Worm (Caenorhabditis elegans): ENCODE data around the gene stau-1.

The stau-1 gene

ce11 chrX:1035039-1035598 lies at the start of gene stau-1, which contains the start of gene sec-22:
Gene stau-1 (minus strand): TSS chrX:1035286.
Gene sec-22 (plus strand): TSS chrX:1035548.
- TF ChIP-seq B0310.2 (tag; optimal IDR thresholded peaks at IDR 0.05) (no peak), hmg-4 (GFP tag; optimal IDR thresholded peaks at IDR 0.05) (peak; percentile 48), F13C5.2 (tag; optimal IDR thresholded peaks at IDR 0.05) (peak; percentile 53), ets-7 (tag; optimal IDR thresholded peaks at IDR 0.05) (no peak)

ce11 chrX:1081927-1082326 lies 46.8 kb upstream of the stau-1 start:
- no peak for TF ChIP-seq ama-1 (optimal IDR thresholded peaks at IDR 0.05)
- TF ChIP-seq ceh-13 (GFP tag; optimal IDR thresholded peaks at IDR 0.05), result no peak
- TF ChIP-seq sea-1 (GFP tag; conservative IDR thresholded peaks at IDR 0.05), result no peak
- no peak for TF ChIP-seq hmbx-1 (tag; optimal IDR thresholded peaks at IDR 0.05)
- no peak for TF ChIP-seq tbx-11 (GFP tag; IDR thresholded peaks at IDR 0.05)
- no peak for TF ChIP-seq B0310.2 (tag; optimal IDR thresholded peaks at IDR 0.05)
- no peak for TF ChIP-seq tbx-37 (GFP tag; conservative IDR thresholded peaks at IDR 0.05)
- no peak for TF ChIP-seq hnd-1 (tag; optimal IDR thresholded peaks at IDR 0.05)
- TF ChIP-seq F13C5.2 (tag; optimal IDR thresholded peaks at IDR 0.05), result no peak
- 0 out of 2 replicates have a peak, but pooled peaks have one; percentile 17 for TF ChIP-seq scrt-1 (GFP tag; IDR thresholded peaks at IDR 0.05)
- TF ChIP-seq pes-1 (GFP tag; IDR thresholded peaks at IDR 0.05), result no peak
- TF ChIP-seq tra-4 (tag; optimal IDR thresholded peaks at IDR 0.05), result no peak
- TF ChIP-seq hmg-4 (GFP tag; optimal IDR thresholded peaks at IDR 0.05), result peak; percentile 62
- TF ChIP-seq ceh-36 (tag; optimal IDR thresholded peaks at IDR 0.05), result no peak
- TF ChIP-seq flt-1 (GFP tag; IDR thresholded peaks at IDR 0.05), result no peak
- no peak for TF ChIP-seq ets-7 (tag; optimal IDR thresholded peaks at IDR 0.05)
- peak; percentile 41 for TF ChIP-seq aly-1 (tag; optimal IDR thresholded peaks at IDR 0.05)

DNA sequence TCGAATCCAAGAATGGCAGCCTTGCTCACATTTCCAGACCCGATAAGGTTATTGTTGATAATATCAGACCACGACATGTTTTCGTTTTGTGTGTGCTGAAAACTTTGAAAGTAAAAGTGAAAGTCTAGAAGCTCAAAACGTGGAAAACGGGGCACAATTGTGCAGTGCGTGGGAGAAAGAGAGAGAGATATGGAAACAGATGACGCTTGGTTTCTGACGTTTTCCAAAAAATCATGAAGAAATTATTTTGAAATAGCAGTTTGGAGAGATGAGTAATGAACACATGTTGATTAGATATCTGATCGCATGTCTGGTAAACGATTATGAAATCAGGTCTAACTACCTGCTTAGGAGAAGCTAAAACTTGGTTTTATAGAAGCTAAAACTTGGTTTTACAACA lies 45.5 kb upstream of the stau-1 start, which contains the start of gene pfn-3:
Gene pfn-3 (minus strand): TSS at position 101 of the 400 bp plus-strand sequence.
- TF ChIP-seq ceh-36 (tag; optimal IDR thresholded peaks at IDR 0.05) (no peak), F13C5.2 (tag; optimal IDR thresholded peaks at IDR 0.05) (no peak), tbx-37 (GFP tag; conservative IDR thresholded peaks at IDR 0.05) (no peak), sea-1 (GFP tag; conservative IDR thresholded peaks at IDR 0.05) (no peak), hnd-1 (tag; optimal IDR thresholded peaks at IDR 0.05) (no peak), tbx-11 (GFP tag; IDR thresholded peaks at IDR 0.05) (no peak), B0310.2 (tag; optimal IDR thresholded peaks at IDR 0.05) (no peak), flt-1 (GFP tag; IDR thresholded peaks at IDR 0.05) (no peak), aly-1 (tag; optimal IDR thresholded peaks at IDR 0.05) (no peak), ceh-13 (GFP tag; optimal IDR thresholded peaks at IDR 0.05) (no peak), pes-1 (GFP tag; IDR thresholded peaks at IDR 0.05) (no peak), scrt-1 (GFP tag; IDR thresholded peaks at IDR 0.05) (no peak), ets-7 (tag; optimal IDR thresholded peaks at IDR 0.05) (no peak), hmg-4 (GFP tag; optimal IDR thresholded peaks at IDR 0.05) (no peak), ama-1 (optimal IDR thresholded peaks at IDR 0.05) (no peak), tra-4 (tag; optimal IDR thresholded peaks at IDR 0.05) (no peak), hmbx-1 (tag; optimal IDR thresholded peaks at IDR 0.05) (no peak)

DNA sequence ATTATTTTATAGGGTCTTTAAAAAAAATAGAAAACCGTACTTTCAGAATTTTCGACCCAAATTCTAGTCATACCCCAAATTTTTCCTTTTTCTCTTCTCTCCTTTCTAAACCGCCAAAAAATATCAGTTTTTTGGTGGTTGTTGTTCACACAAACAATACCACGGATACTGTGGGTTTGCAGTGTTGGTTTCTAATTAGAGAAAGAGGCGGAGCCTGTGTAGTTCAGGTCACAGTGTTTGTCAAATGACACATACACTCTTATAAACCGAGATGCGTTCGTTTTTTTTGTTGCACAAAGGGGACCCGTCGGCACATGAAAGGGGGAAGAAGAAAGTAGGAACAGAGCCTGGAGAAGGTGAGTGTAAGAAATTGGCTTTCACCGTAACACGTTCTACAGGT lies 37.1 kb upstream of the stau-1 start, which contains the start of gene lim-6:
Gene lim-6 (plus strand): TSS at position 301 of the 400 bp plus-strand sequence.
- TF ChIP-seq tbx-37 (GFP tag; conservative IDR thresholded peaks at IDR 0.05) (no peak), sea-1 (GFP tag; conservative IDR thresholded peaks at IDR 0.05) (no peak), scrt-1 (GFP tag; IDR thresholded peaks at IDR 0.05) (no peak), ets-7 (tag; optimal IDR thresholded peaks at IDR 0.05) (no peak), ama-1 (optimal IDR thresholded peaks at IDR 0.05) (no peak), ceh-36 (tag; optimal IDR thresholded peaks at IDR 0.05) (no peak), tra-4 (tag; optimal IDR thresholded peaks at IDR 0.05) (no peak), aly-1 (tag; optimal IDR thresholded peaks at IDR 0.05) (no peak)

ce11 chrX:1070585-1070984 lies 35.5 kb upstream of the stau-1 start:
- TF ChIP-seq tbx-37 (GFP tag; conservative IDR thresholded peaks at IDR 0.05), result peak; percentile 48; the same call in 1 of the 2 replicates

ce11 chrX:1068986-1069385 lies 33.9 kb upstream of the stau-1 start, which contains the start of gene mksr-1:
Gene mksr-1 (minus strand): TSS chrX:1069129.
- TF ChIP-seq ama-1 (optimal IDR thresholded peaks at IDR 0.05), result no peak
- TF ChIP-seq ets-7 (tag; optimal IDR thresholded peaks at IDR 0.05), result peak; percentile 78
- no peak for TF ChIP-seq flt-1 (GFP tag; IDR thresholded peaks at IDR 0.05)

DNA sequence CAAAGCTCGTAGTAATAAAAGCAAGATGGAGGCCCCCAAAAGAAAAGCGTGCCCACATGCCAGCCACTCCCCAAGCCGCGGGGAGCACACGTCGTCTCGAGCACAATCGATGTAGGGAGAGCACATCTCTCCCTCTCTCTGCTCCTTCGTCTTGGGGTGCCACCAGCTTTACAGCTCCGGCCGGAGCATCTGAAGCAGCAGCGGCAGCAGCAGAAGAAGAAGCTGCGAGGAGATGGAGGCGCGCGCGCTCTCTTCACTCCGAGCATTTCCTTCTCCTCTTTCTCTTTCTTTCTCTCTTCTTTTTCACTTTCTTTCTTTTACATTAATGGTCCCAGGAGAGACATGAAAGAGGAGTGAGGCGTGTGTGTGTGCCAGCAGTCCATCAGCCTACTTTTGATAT lies 29.0 kb upstream of the stau-1 start:
- peak; percentile 45 for TF ChIP-seq F13C5.2 (tag; optimal IDR thresholded peaks at IDR 0.05)
- no peak for TF ChIP-seq sea-1 (GFP tag; conservative IDR thresholded peaks at IDR 0.05)
- peak; percentile 40 for TF ChIP-seq hmg-4 (GFP tag; optimal IDR thresholded peaks at IDR 0.05)
- TF ChIP-seq ceh-36 (tag; optimal IDR thresholded peaks at IDR 0.05), result no peak
- no peak for TF ChIP-seq flt-1 (GFP tag; IDR thresholded peaks at IDR 0.05)
- TF ChIP-seq tbx-11 (GFP tag; IDR thresholded peaks at IDR 0.05), result no peak
- TF ChIP-seq tbx-37 (GFP tag; conservative IDR thresholded peaks at IDR 0.05), result no peak
- TF ChIP-seq ets-7 (tag; optimal IDR thresholded peaks at IDR 0.05), result no peak
- TF ChIP-seq hmbx-1 (tag; optimal IDR thresholded peaks at IDR 0.05), result no peak

ce11 chrX:1062403-1063073 lies 27.5 kb upstream of the stau-1 start, which contains the start of gene unc-1:
Gene unc-1 (minus strand): TSS chrX:1062453.
- TF ChIP-seq scrt-1 (GFP tag; IDR thresholded peaks at IDR 0.05) (0 out of 2 replicates have a peak, but pooled peaks have one; percentile 20), tbx-37 (GFP tag; conservative IDR thresholded peaks at IDR 0.05) (no peak)
